Worm (Caenorhabditis elegans): ENCODE data around the gene Y53G8AM.6.

The Y53G8AM.6 gene

ce11 chrIII:3220287-3220686 lies 39.3 kb downstream of the Y53G8AM.6 start:
- TF ChIP-seq lir-3 (tag; optimal IDR thresholded peaks at IDR 0.05; ENCODE audit: poor library complexity) (no peak), pqm-1 (tag; optimal IDR thresholded peaks at IDR 0.05) (no peak), tbx-2 (tag; optimal IDR thresholded peaks at IDR 0.05) (peak; percentile 49), nhr-84 (tag; optimal IDR thresholded peaks at IDR 0.05) (no peak), unc-62 (GFP tag; optimal IDR thresholded peaks at IDR 0.05) (no peak), fkh-8 (tag; optimal IDR thresholded peaks at IDR 0.05) (peak; percentile 68), efl-1 (optimal IDR thresholded peaks at IDR 0.05) (peak; percentile 37 to 44), efl-1 (GFP tag; optimal IDR thresholded peaks at IDR 0.05 in 1 of 2) (no peak), nhr-47 (tag; optimal IDR thresholded peaks at IDR 0.05) (peak; percentile 59), ces-1 (GFP tag; optimal IDR thresholded peaks at IDR 0.05) (no peak), Y116A8C.19 (tag; optimal IDR thresholded peaks at IDR 0.05; ENCODE audit: borderline replicate concordance) (no peak), lsy-2 (tag; optimal IDR thresholded peaks at IDR 0.05) (peak; percentile 29 to 51), mep-1 (tag; optimal IDR thresholded peaks at IDR 0.05) (peak; percentile 29), sptf-1 (tag; optimal IDR thresholded peaks at IDR 0.05) (no peak), hlh-4 (tag; optimal IDR thresholded peaks at IDR 0.05) (no peak), ceh-90 (tag; optimal IDR thresholded peaks at IDR 0.05) (no peak), unc-98 (GFP tag; IDR thresholded peaks at IDR 0.05) (no peak), ceh-63 (GFP tag; optimal IDR thresholded peaks at IDR 0.05) (no peak), nhr-71 (tag; optimal IDR thresholded peaks at IDR 0.05) (peak; percentile 59), nhr-85 (tag) (no peak), isw-1 (GFP tag; IDR thresholded peaks at IDR 0.05) (0 out of 2 replicates have a peak, but pooled peaks have one; percentile 19), egl-13 (tag; optimal IDR thresholded peaks at IDR 0.05) (no peak), nhr-12 (tag; optimal IDR thresholded peaks at IDR 0.05) (no peak), elt-3 (tag; optimal IDR thresholded peaks at IDR 0.05) (no peak), irx-1 (tag; optimal IDR thresholded peaks at IDR 0.05) (no peak), skn-1 (tag; optimal IDR thresholded peaks at IDR 0.05) (no peak), ztf-11 (tag; optimal IDR thresholded peaks at IDR 0.05) (no peak), hlh-17 (GFP tag; optimal IDR thresholded peaks at IDR 0.05; ENCODE audit: borderline replicate concordance) (no peak), hpl-2 (GFP tag; optimal IDR thresholded peaks at IDR 0.05) (no peak), nhr-77 (tag; optimal IDR thresholded peaks at IDR 0.05) (no peak), fkh-10 (GFP tag; optimal IDR thresholded peaks at IDR 0.05) (peak; percentile 5), swsn-7 (tag; optimal IDR thresholded peaks at IDR 0.05) (peak; percentile 50), unc-86 (tag; optimal IDR thresholded peaks at IDR 0.05) (peak; percentile 83), nhr-237 (tag; optimal IDR thresholded peaks at IDR 0.05) (no peak), blmp-1 (tag; optimal IDR thresholded peaks at IDR 0.05) (no peak), nhr-90 (tag; optimal IDR thresholded peaks at IDR 0.05; ENCODE audit: poor library complexity) (no peak), ceh-82 (tag; optimal IDR thresholded peaks at IDR 0.05) (peak in 2 of 3 experiments; percentile 13 to 49), zag-1 (tag; optimal IDR thresholded peaks at IDR 0.05) (no peak), nhr-11 (tag; optimal IDR thresholded peaks at IDR 0.05) (no peak), nhr-20 (tag; optimal IDR thresholded peaks at IDR 0.05) (no peak), dpl-1 (GFP tag; optimal IDR thresholded peaks at IDR 0.05) (peak in 1 of 3 experiments; percentile 15), pag-3 (tag; optimal IDR thresholded peaks at IDR 0.05; ENCODE audit: borderline replicate concordance, insufficient read depth) (no peak), lin-14 (GFP tag; optimal IDR thresholded peaks at IDR 0.05) (peak; percentile 89), dsc-1 (tag; optimal IDR thresholded peaks at IDR 0.05) (peak; percentile 1), egl-27 (tag; optimal IDR thresholded peaks at IDR 0.05) (no peak), jun-1 (tag; optimal IDR thresholded peaks at IDR 0.05) (no peak), lin-13 (GFP tag; optimal IDR thresholded peaks at IDR 0.05) (peak; percentile 16), snu-23 (GFP tag; optimal IDR thresholded peaks at IDR 0.05) (peak; percentile 33)
